Worm (Caenorhabditis elegans): ENCODE measurements around the gene mdt-4.
"Not testable (repeated sequence)": the region's sequence is repeated elsewhere in the genome, so short reads cannot be mapped to it uniquely, and the experiment has no call there.

DNA sequence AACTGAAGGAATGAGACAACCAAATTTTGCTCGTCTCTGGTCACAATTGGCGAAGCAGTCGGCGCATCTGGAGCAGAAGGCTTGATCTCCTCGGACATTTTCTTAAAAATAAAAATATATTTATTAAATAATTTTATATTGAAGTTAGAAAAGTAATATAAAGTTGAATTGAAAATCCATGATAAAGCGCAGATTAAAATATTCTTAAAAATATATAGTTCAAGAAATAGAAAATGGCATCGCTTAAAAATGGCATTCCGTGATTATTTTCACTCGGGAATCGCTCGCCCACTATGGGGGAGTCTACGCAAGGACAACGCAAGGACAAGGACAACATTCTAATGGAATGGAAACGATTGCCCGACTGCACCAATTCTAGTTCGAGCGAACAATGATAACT lies 40.1 kb downstream of the mdt-4 start, which contains the start of gene sgt-1:
- TF ChIP-seq ama-1 (optimal IDR thresholded peaks at IDR 0.05); ama-1 (GFP tag; optimal IDR thresholded peaks at IDR 0.05); lin-26 (GFP tag; IDR thresholded peaks at IDR 0.05); rec-8 (tag; optimal IDR thresholded peaks at IDR 0.05); sea-2 (GFP tag; IDR thresholded peaks at IDR 0.05); pha-4 (tag; optimal IDR thresholded peaks at IDR 0.05); ztf-26 (tag; optimal IDR thresholded peaks at IDR 0.05); lin-40 (tag; optimal IDR thresholded peaks at IDR 0.05); cebp-2 (GFP tag; IDR thresholded peaks at IDR 0.05); Y95B8A.8 (GFP tag; IDR thresholded peaks at IDR 0.05); F37B4.10 (GFP tag; IDR thresholded peaks at IDR 0.05); ZK185.1 (tag; optimal IDR thresholded peaks at IDR 0.05; ENCODE audit: poor library complexity, severe bottlenecking): not testable (repeated sequence)
